Worm (Caenorhabditis elegans) whole organism, L4 larva: Measurements from ENCODE around the gene B0507.2.

ENCODE experiments used
- F37D6.2 ChIP-seq: sonication (generic microtip); optimal IDR thresholded peaks from 2 replicates; lab custom pipeline; 2016; ENCODE audit warnings: mild to moderate bottlenecking, missing genetic modification characterization, missing compliant biosample characterization
- F49E8.2 ChIP-seq: sonication (generic microtip); optimal IDR thresholded peaks from 2 replicates; lab custom pipeline; 2016; ENCODE audit warnings: missing compliant biosample characterization, mild to moderate bottlenecking, missing genetic modification characterization, borderline replicate concordance
- Y105C5A.15 ChIP-seq: fragments of 200-800 bp; sonication (Bioruptor generic); IDR thresholded peaks from 2 replicates; pipeline ENCODE4 v1.3.6; 2022; ENCODE audit warnings: missing genetic modification characterization, missing compliant biosample characterization
- Y5F2A.4 ChIP-seq: fragments of 200-800 bp; sonication (Bioruptor generic); optimal IDR thresholded peaks from 2 replicates; lab custom pipeline; 2018; ENCODE audit warnings: mild to moderate bottlenecking, missing genetic modification characterization, missing compliant biosample characterization
- Y75B8A.6 ChIP-seq: fragments of 200-800 bp; sonication (Bioruptor generic); IDR thresholded peaks from 2 replicates; pipeline ENCODE4 v1.3.6; 2022; ENCODE audit warnings: missing genetic modification reagents, missing genetic modification characterization, missing compliant biosample characterization
- ZK337.2 ChIP-seq: fragments of 200-800 bp; sonication (Bioruptor generic); IDR thresholded peaks from 2 replicates; pipeline ENCODE4 v1.3.6; 2022; ENCODE audit warnings: missing genetic modification reagents, missing genetic modification characterization, missing compliant biosample characterization
- aha-1 ChIP-seq: fragments of 150-350 bp; peaks from one replicate; lab custom pipeline; 2014; ENCODE audit warnings: missing biosample characterization, missing genetic modification characterization
- ama-1 ChIP-seq: fragments of 150-350 bp; optimal IDR thresholded peaks from 2 replicates; lab custom pipeline; 2014; ENCODE audit warnings: inconsistent platforms, mixed read lengths
- ceh-62 ChIP-seq: sonication (generic microtip); optimal IDR thresholded peaks from 2 replicates; lab custom pipeline; 2017; ENCODE audit warnings: missing biosample characterization, missing genetic modification characterization
- cey-2 ChIP-seq: sonication (generic microtip); optimal IDR thresholded peaks from 3 replicates; lab custom pipeline; 2017; ENCODE audit warnings: missing genetic modification characterization, mild to moderate bottlenecking, missing compliant biosample characterization, antibody characterized with exemption, borderline replicate concordance; ENCODE audit not compliant: insufficient read depth
- daf-16 ChIP-seq, 3 experiments: sonication (generic microtip); optimal IDR thresholded peaks; 2 replicates each; lab custom pipeline; 2016 to 2017; ENCODE audit warnings: missing genetic modification characterization in 3 of 3, missing genetic modification reagents in 3 of 3, mild to moderate bottlenecking in 2 of 3, missing compliant biosample characterization in 2 of 3, missing biosample characterization in 1 of 3, moderate library complexity in 1 of 3
- dmd-6 ChIP-seq: fragments of 200-800 bp; sonication (Bioruptor generic); IDR thresholded peaks from 2 replicates; pipeline ENCODE4 v1.3.6; 2022; ENCODE audit warnings: missing genetic modification reagents, missing genetic modification characterization, missing compliant biosample characterization
- dve-1 ChIP-seq: sonication (generic microtip); optimal IDR thresholded peaks from 2 replicates; lab custom pipeline; 2017; ENCODE audit warnings: antibody characterized with exemption, mild to moderate bottlenecking, missing genetic modification characterization, missing compliant biosample characterization; ENCODE audit not compliant: insufficient read depth
- egl-43 ChIP-seq: fragments of 200-800 bp; sonication (Bioruptor generic); IDR thresholded peaks from 2 replicates; pipeline ENCODE4 v1.3.6; 2022; ENCODE audit warnings: missing genetic modification reagents, missing genetic modification characterization, missing compliant biosample characterization
- hlh-11 ChIP-seq: fragments of 200-800 bp; sonication (Bioruptor generic); optimal IDR thresholded peaks from 2 replicates; lab custom pipeline; 2018; ENCODE audit warnings: mild to moderate bottlenecking, missing genetic modification characterization, missing compliant biosample characterization
- hmg-1.1 ChIP-seq: fragments of 200-800 bp; sonication (Bioruptor generic); IDR thresholded peaks from 2 replicates; pipeline ENCODE4 v1.3.6; 2022; ENCODE audit warnings: missing genetic modification reagents, missing genetic modification characterization, missing compliant biosample characterization
- lim-7 ChIP-seq: fragments of 200-800 bp; sonication (Bioruptor generic); IDR thresholded peaks from 2 replicates; pipeline ENCODE4 v1.3.6; 2022; ENCODE audit warnings: missing genetic modification characterization, missing compliant biosample characterization
- lin-38 ChIP-seq: fragments of 200-800 bp; sonication (Bioruptor generic); IDR thresholded peaks from 2 replicates; pipeline ENCODE4 v1.3.6; 2022; ENCODE audit warnings: missing genetic modification reagents, missing genetic modification characterization, missing compliant biosample characterization
- madf-5 ChIP-seq, 2 experiments: fragments of 200-800 bp; sonication (Bioruptor generic); IDR thresholded peaks; 2 replicates each; pipeline ENCODE4 v1.3.6; 2022; ENCODE audit warnings: missing compliant biosample characterization in 2 of 2, missing genetic modification characterization in 2 of 2
- madf-9 ChIP-seq: fragments of 200-800 bp; sonication (Bioruptor generic); conservative IDR thresholded peaks from 2 replicates; pipeline ENCODE4 v1.3.6; 2022; ENCODE audit warnings: missing genetic modification reagents, missing genetic modification characterization, missing compliant biosample characterization
- mdt-29 ChIP-seq: fragments of 200-800 bp; sonication (Bioruptor generic); IDR thresholded peaks from 2 replicates; pipeline ENCODE4 v1.3.6; 2022; ENCODE audit warnings: missing genetic modification reagents, missing genetic modification characterization, missing compliant biosample characterization
- nhr-102 ChIP-seq: sonication (generic microtip); optimal IDR thresholded peaks from 2 replicates; lab custom pipeline; 2016; ENCODE audit warnings: mild to moderate bottlenecking, missing genetic modification characterization, moderate library complexity, missing compliant biosample characterization
- nhr-11 ChIP-seq: fragments of 150-350 bp; optimal IDR thresholded peaks from 2 replicates; lab custom pipeline; 2014; ENCODE audit warnings: missing biosample characterization, missing genetic modification characterization
- nhr-41 ChIP-seq: fragments of 200-800 bp; sonication (Bioruptor generic); IDR thresholded peaks from 2 replicates; pipeline ENCODE4 v1.3.6; 2022; ENCODE audit warnings: missing genetic modification reagents, missing genetic modification characterization, missing compliant biosample characterization
- nhr-77 ChIP-seq: fragments of 150-350 bp; optimal IDR thresholded peaks from 2 replicates; lab custom pipeline; 2014; ENCODE audit warnings: missing biosample characterization, missing genetic modification characterization
- pha-4 ChIP-seq, 2 experiments: fragments of 150-350 bp in 1 of 2; fragments of 200-800 bp in 1 of 2; sonication (Bioruptor generic) in 1 of 2; IDR thresholded peaks in 1 of 2; optimal IDR thresholded peaks in 1 of 2; 2 replicates each; pipeline versions ENCODE4 v1.3.6 to Lab custom; 2014 to 2022; ENCODE audit warnings: missing genetic modification characterization in 2 of 2, missing genetic modification reagents in 2 of 2, missing biosample characterization in 1 of 2, missing compliant biosample characterization in 1 of 2
- php-3 ChIP-seq: fragments of 200-800 bp; sonication (Bioruptor generic); IDR thresholded peaks from 2 replicates; pipeline ENCODE4 v1.3.6; 2022; ENCODE audit warnings: missing genetic modification reagents, missing genetic modification characterization, missing compliant biosample characterization
- pqm-1 ChIP-seq: sonication (generic microtip); optimal IDR thresholded peaks from 2 replicates; lab custom pipeline; 2017; ENCODE audit warnings: missing biosample characterization, missing genetic modification characterization
- saeg-2 ChIP-seq: fragments of 200-800 bp; sonication (Bioruptor generic); IDR thresholded peaks from 2 replicates; pipeline ENCODE4 v1.3.6; 2022; ENCODE audit warnings: missing genetic modification reagents, missing genetic modification characterization, missing compliant biosample characterization
- skn-1 ChIP-seq: fragments of 150-350 bp; optimal IDR thresholded peaks from 2 replicates; lab custom pipeline; 2014; ENCODE audit warnings: missing biosample characterization, missing genetic modification characterization
- spr-3 ChIP-seq: fragments of 200-800 bp; sonication (Bioruptor generic); optimal IDR thresholded peaks from 2 replicates; lab custom pipeline; 2018; ENCODE audit warnings: mild to moderate bottlenecking, missing genetic modification characterization, missing compliant biosample characterization
- tra-1 ChIP-seq: fragments of 200-800 bp; sonication (Bioruptor generic); IDR thresholded peaks from 2 replicates; pipeline ENCODE4 v1.3.6; 2022; ENCODE audit warnings: missing genetic modification reagents, missing genetic modification characterization, missing compliant biosample characterization
- unc-130 ChIP-seq: sonication (generic microtip); optimal IDR thresholded peaks from 2 replicates; lab custom pipeline; 2016; ENCODE audit warnings: missing genetic modification reagents, missing genetic modification characterization, missing compliant biosample characterization
- vab-7 ChIP-seq: fragments of 200-800 bp; sonication (Bioruptor generic); IDR thresholded peaks from 2 replicates; pipeline ENCODE4 v1.3.6; 2022; ENCODE audit warnings: missing genetic modification reagents, missing genetic modification characterization, missing compliant biosample characterization
- zag-1 ChIP-seq: fragments of 150-350 bp; optimal IDR thresholded peaks from 2 replicates; lab custom pipeline; 2014; ENCODE audit warnings: missing biosample characterization, missing genetic modification characterization
- zfp-3 ChIP-seq: fragments of 200-800 bp; sonication (Bioruptor generic); conservative IDR thresholded peaks from 2 replicates; pipeline ENCODE4 v1.3.6; 2022; ENCODE audit warnings: missing genetic modification reagents, missing genetic modification characterization, missing compliant biosample characterization
- zip-2 ChIP-seq: fragments of 150-350 bp; optimal IDR thresholded peaks from 2 replicates; lab custom pipeline; 2014; ENCODE audit warnings: missing biosample characterization, missing genetic modification characterization

The B0507.2 gene

ce11 chrV:8769154-8769553 is 5.0 kb upstream of the B0507.2 start (continued):
- TF ChIP-seq daf-16 (GFP tag; optimal IDR thresholded peaks at IDR 0.05; lab: Kevin White, UChicago) (peak in 1 of 2 experiments; percentile 12), daf-16 (tag; optimal IDR thresholded peaks at IDR 0.05; lab: Kevin White, UChicago) (peak; percentile 80), madf-9 (GFP tag; lab: Robert Waterston, UW) (no peak), dmd-6 (GFP tag; lab: Robert Waterston, UW) (peak; percentile 95), mdt-29 (GFP tag; lab: Robert Waterston, UW) (no peak), cey-2 (tag; lab: Kevin White, UChicago) (no peak), aha-1 (tag; lab: Kevin White, UChicago) (peak; percentile 66), saeg-2 (GFP tag; lab: Robert Waterston, UW) (peak; percentile 79), Y5F2A.4 (GFP tag; lab: Kevin White, UChicago) (no peak), F49E8.2 (tag; lab: Kevin White, UChicago) (no peak), zfp-3 (GFP tag; lab: Robert Waterston, UW) (peak; percentile 60; the same call in 1 of the 2 replicates), vab-7 (GFP tag; lab: Robert Waterston, UW) (no peak), unc-130 (GFP tag; lab: Kevin White, UChicago) (no peak), nhr-77 (tag; lab: Kevin White, UChicago) (peak; percentile 76), php-3 (GFP tag; lab: Robert Waterston, UW) (peak; percentile 66; the same call in 1 of the 2 replicates), pqm-1 (tag; lab: Kevin White, UChicago) (peak; percentile 74), nhr-102 (tag; lab: Kevin White, UChicago) (peak; percentile 54), dve-1 (tag; lab: Kevin White, UChicago) (peak; percentile 80)

- TF ChIP-seq vab-7 (GFP tag; lab: Robert Waterston, UW) (no peak), lim-7 (GFP tag; lab: Robert Waterston, UW) (no peak), hmg-1.1 (no peak), Y105C5A.15 (GFP tag; lab: Robert Waterston, UW) (no peak), nhr-11 (tag; lab: Kevin White, UChicago) (no peak), tra-1 (GFP tag; lab: Robert Waterston, UW) (no peak), egl-43 (no peak), ZK337.2 (no peak), zip-2 (no peak), madf-5 (GFP tag; IDR thresholded peaks at IDR 0.05; lab: Robert Waterston, UW) (no peak), zag-1 (tag; lab: Kevin White, UChicago) (no peak), pha-4 (GFP tag; IDR thresholded peaks at IDR 0.05; lab: Robert Waterston, UW) (no peak), pha-4 (tag; optimal IDR thresholded peaks at IDR 0.05; lab: Kevin White, UChicago) (no peak), spr-3 (GFP tag; lab: Kevin White, UChicago) (no peak), dmd-6 (GFP tag; lab: Robert Waterston, UW) (no peak)
These were observed 2.5 kb upstream of the B0507.2 start, which contains the start of gene srx-115 for ce11 chrV:8771599-8771998. Gene srx-115, plus strand, starts transcription at chrV:8771899.

- TF ChIP-seq hlh-11 (tag; lab: Kevin White, UChicago): no peak
- no peak for TF ChIP-seq lin-38 (GFP tag; lab: Robert Waterston, UW)
- TF ChIP-seq ceh-62 (tag; lab: Kevin White, UChicago): no peak
- no peak for TF ChIP-seq dmd-6 (GFP tag; lab: Robert Waterston, UW)
- TF ChIP-seq skn-1 (tag; lab: Kevin White, UChicago): no peak
- TF ChIP-seq spr-3 (GFP tag; lab: Kevin White, UChicago): no peak
- no peak for TF ChIP-seq Y75B8A.6 (GFP tag; lab: Robert Waterston, UW)
- no peak for TF ChIP-seq nhr-41
- TF ChIP-seq F37D6.2: no peak
- no peak for TF ChIP-seq ama-1
These were observed 2.1 kb downstream of the B0507.2 start, which contains the start of gene B0507.1 for ce11 chrV:8776270-8776669. Gene B0507.1, plus strand, starts transcription at chrV:8776570.
